Fruit fly (Drosophila melanogaster) whole organism, embryonic: ENCODE data around the gene CG8891.

Experiments used
- CG10366 ChIP-seq: fragments of 200-800 bp; sonication (Bioruptor generic); IDR thresholded peaks from 2 replicates; pipeline ENCODE4 v1.3.6; 2022; ENCODE audit warnings: missing biosample characterization, missing genetic modification characterization
- CG11247 ChIP-seq: fragments of 200-800 bp; sonication (Bioruptor generic); IDR thresholded peaks from 2 replicates; pipeline ENCODE4 v1.3.6; 2022; ENCODE audit warnings: missing biosample characterization, missing genetic modification characterization
- CG12071 ChIP-seq: fragments of 200-800 bp; sonication (Bioruptor generic); optimal IDR thresholded peaks from 3 replicates; lab custom pipeline; 2018; ENCODE audit warnings: missing biosample characterization, mild to moderate bottlenecking, missing genetic modification characterization
- CG13296 ChIP-seq: fragments of 200-800 bp; sonication (Bioruptor generic); optimal IDR thresholded peaks from 3 replicates; lab custom pipeline; 2018; ENCODE audit warnings: missing biosample characterization, mild to moderate bottlenecking, missing genetic modification characterization
- CG15514 ChIP-seq: fragments of 200-800 bp; sonication (Bioruptor generic); optimal IDR thresholded peaks from 3 replicates; lab custom pipeline; 2017; ENCODE audit warnings: missing biosample characterization, missing genetic modification characterization, mild to moderate bottlenecking, moderate library complexity, missing genetic modification reagents
- CG1603 ChIP-seq: fragments of 200-800 bp; sonication (Bioruptor generic); optimal IDR thresholded peaks from 2 replicates; lab custom pipeline; 2019; ENCODE audit warnings: missing biosample characterization, mild to moderate bottlenecking, missing genetic modification characterization, moderate library complexity
- CG17328 ChIP-seq: fragments of 200-800 bp; sonication (Bioruptor generic); IDR thresholded peaks from 2 replicates; pipeline ENCODE4 v1.3.6; 2022; ENCODE audit warnings: missing biosample characterization, missing genetic modification characterization
- CG17829 ChIP-seq: fragments of 200-800 bp; optimal IDR thresholded peaks from 2 replicates; lab custom pipeline; 2019; ENCODE audit warnings: missing biosample characterization, mild to moderate bottlenecking, missing genetic modification characterization, moderate library complexity
- CG18599 ChIP-seq: fragments of 200-800 bp; sonication (Bioruptor generic); optimal IDR thresholded peaks from 3 replicates; lab custom pipeline; 2017; ENCODE audit warnings: missing biosample characterization, missing genetic modification characterization, mild to moderate bottlenecking, moderate library complexity, missing genetic modification reagents
- CG18764 ChIP-seq: fragments of 200-800 bp; sonication (Bioruptor generic); optimal IDR thresholded peaks from 3 replicates; lab custom pipeline; 2016; ENCODE audit warnings: missing biosample characterization, missing genetic modification characterization
- CG2120 ChIP-seq: fragments of 200-800 bp; sonication (Bioruptor generic); optimal IDR thresholded peaks from 3 replicates; lab custom pipeline; 2016; ENCODE audit warnings: missing biosample characterization, missing genetic modification characterization
- CG3163 ChIP-seq: fragments of 200-800 bp; sonication (Bioruptor generic); optimal IDR thresholded peaks from 3 replicates; lab custom pipeline; 2016; ENCODE audit warnings: missing biosample characterization, missing genetic modification characterization
- CG34224 ChIP-seq: fragments of 200-800 bp; sonication (Bioruptor generic); IDR thresholded peaks from 3 replicates; pipeline ENCODE4 v1.3.6; 2022; ENCODE audit warnings: missing biosample characterization, missing genetic modification characterization; ENCODE audit not compliant: partially characterized antibody
- CG43689 ChIP-seq: fragments of 200-800 bp; sonication (Bioruptor generic); IDR thresholded peaks from 2 replicates; pipeline ENCODE4 v1.3.6; 2022; ENCODE audit warnings: missing biosample characterization, missing genetic modification characterization
- CG5245 ChIP-seq: fragments of 200-800 bp; sonication (Bioruptor generic); optimal IDR thresholded peaks from 3 replicates; lab custom pipeline; 2016; ENCODE audit warnings: missing biosample characterization, missing genetic modification characterization
- CG6254 ChIP-seq: fragments of 200-800 bp; sonication (Bioruptor generic); optimal IDR thresholded peaks from 3 replicates; lab custom pipeline; 2017; ENCODE audit warnings: mild to moderate bottlenecking, missing biosample characterization, missing genetic modification reagents, missing genetic modification characterization
- CG8388 ChIP-seq: fragments of 200-800 bp; sonication (Bioruptor generic); optimal IDR thresholded peaks from 2 replicates; lab custom pipeline; 2019; ENCODE audit warnings: missing biosample characterization, mild to moderate bottlenecking, missing genetic modification characterization, moderate library complexity
- CG9215 ChIP-seq: fragments of 200-800 bp; sonication (Bioruptor generic); IDR thresholded peaks from 2 replicates; pipeline ENCODE4 v1.3.6; 2022; ENCODE audit warnings: missing biosample characterization, missing genetic modification characterization
- D19A ChIP-seq: fragments of 200-800 bp; optimal IDR thresholded peaks from 3 replicates; lab custom pipeline; 2019; ENCODE audit warnings: missing biosample characterization, mild to moderate bottlenecking, missing genetic modification characterization, moderate library complexity
- E2f1 ChIP-seq: fragments of 200-800 bp; sonication (Bioruptor generic); IDR thresholded peaks from 2 replicates; pipeline ENCODE4 v1.3.6; 2022; ENCODE audit warnings: missing biosample characterization, missing genetic modification characterization
- Ets65A ChIP-seq: fragments of 200-800 bp; sonication (Bioruptor generic); peaks from one replicate; lab custom pipeline; 2016; ENCODE audit warnings: missing biosample characterization, missing genetic modification characterization
- HLHmδ ChIP-seq: fragments of 200-800 bp; sonication (Bioruptor generic); optimal IDR thresholded peaks from 2 replicates; lab custom pipeline; 2018; ENCODE audit warnings: missing biosample characterization, mild to moderate bottlenecking, missing genetic modification characterization, moderate library complexity
- Lhr ChIP-seq: fragments of 200-800 bp; sonication (Bioruptor generic); optimal IDR thresholded peaks from 3 replicates; lab custom pipeline; 2017; ENCODE audit warnings: mild to moderate bottlenecking, missing biosample characterization, missing genetic modification reagents, missing genetic modification characterization
- NC2β ChIP-seq: fragments of 200-800 bp; sonication (Bioruptor generic); optimal IDR thresholded peaks from 2 replicates; lab custom pipeline; 2016; ENCODE audit warnings: missing biosample characterization, missing genetic modification characterization
- Sin3A ChIP-seq: fragments of >200 bp; optimal IDR thresholded peaks from 2 replicates; lab custom pipeline; 2018
- Ssrp ChIP-seq: fragments of 200-800 bp; sonication (Bioruptor generic); optimal IDR thresholded peaks from 2 replicates; lab custom pipeline; 2018; ENCODE audit warnings: missing biosample characterization, mild to moderate bottlenecking, missing genetic modification characterization, moderate library complexity
- Vsx1 ChIP-seq: fragments of 200-800 bp; sonication (Bioruptor generic); optimal IDR thresholded peaks from 2 replicates; lab custom pipeline; 2017; ENCODE audit warnings: missing biosample characterization, mild to moderate bottlenecking, missing genetic modification characterization, missing genetic modification reagents
- ab ChIP-seq: fragments of 200-800 bp; sonication (Bioruptor generic); optimal IDR thresholded peaks from 2 replicates; lab custom pipeline; 2016; ENCODE audit warnings: missing biosample characterization, missing genetic modification characterization
- bcd ChIP-seq: fragments of 200-800 bp; sonication (Bioruptor generic); optimal IDR thresholded peaks from 2 replicates; lab custom pipeline; 2017; ENCODE audit warnings: missing biosample characterization, mild to moderate bottlenecking, missing genetic modification characterization
- crc ChIP-seq: fragments of 200-800 bp; sonication (Bioruptor generic); optimal IDR thresholded peaks from 2 replicates; lab custom pipeline; 2016; ENCODE audit warnings: missing biosample characterization, missing genetic modification characterization
- cwo ChIP-seq: fragments of 200-800 bp; sonication (Bioruptor generic); optimal IDR thresholded peaks from 3 replicates; lab custom pipeline; 2017; ENCODE audit warnings: missing biosample characterization, missing genetic modification characterization, mild to moderate bottlenecking, moderate library complexity, missing genetic modification reagents
- disco-r ChIP-seq: fragments of 200-800 bp; sonication (Bioruptor generic); optimal IDR thresholded peaks from 2 replicates; lab custom pipeline; 2016; ENCODE audit warnings: missing biosample characterization, missing genetic modification characterization
- en ChIP-seq: fragments of 200-800 bp; sonication (Bioruptor generic); optimal IDR thresholded peaks from 2 replicates; lab custom pipeline; 2016; ENCODE audit warnings: missing biosample characterization, missing genetic modification characterization
- exex ChIP-seq: fragments of 200-800 bp; sonication (Bioruptor generic); optimal IDR thresholded peaks from 4 replicates; lab custom pipeline; 2018; ENCODE audit warnings: missing biosample characterization, mild to moderate bottlenecking, missing genetic modification characterization, moderate library complexity
- fd102C ChIP-seq: fragments of 200-800 bp; sonication (Bioruptor generic); optimal IDR thresholded peaks from 2 replicates; lab custom pipeline; 2018; ENCODE audit warnings: missing biosample characterization, mild to moderate bottlenecking, missing genetic modification characterization, moderate library complexity
- gce ChIP-seq: fragments of 200-800 bp; sonication (Bioruptor generic); IDR thresholded peaks from 3 replicates; pipeline ENCODE4 v1.3.6; 2022; ENCODE audit warnings: missing biosample characterization, missing genetic modification characterization
- grn ChIP-seq: fragments of 200-800 bp; sonication (Bioruptor generic); optimal IDR thresholded peaks from 3 replicates; lab custom pipeline; 2017; ENCODE audit warnings: missing biosample characterization, missing genetic modification characterization
- hbn ChIP-seq: fragments of 200-800 bp; sonication (Bioruptor generic); IDR thresholded peaks from 2 replicates; pipeline ENCODE4 v1.3.6; 2022; ENCODE audit warnings: missing biosample characterization, missing genetic modification characterization; ENCODE audit not compliant: partially characterized antibody
- hkb ChIP-seq, 2 experiments: fragments of 200-800 bp in 1 of 2; fragments of >200 bp in 1 of 2; sonication (Bioruptor generic) in 1 of 2; IDR thresholded peaks in 1 of 2; optimal IDR thresholded peaks in 1 of 2; 2 replicates each; pipeline versions ENCODE4 v1.3.6 to Lab custom; 2017 to 2022; ENCODE audit warnings: missing biosample characterization in 1 of 2, missing genetic modification characterization in 1 of 2
- jigr1 ChIP-seq: fragments of 200-800 bp; sonication (Bioruptor generic); IDR thresholded peaks from 3 replicates; pipeline ENCODE4 v1.3.6; 2022; ENCODE audit warnings: missing biosample characterization, missing genetic modification characterization
- kay ChIP-seq: fragments of 200-800 bp; sonication (Bioruptor generic); optimal IDR thresholded peaks from 2 replicates; lab custom pipeline; 2016; ENCODE audit warnings: missing biosample characterization, missing genetic modification characterization
- mld ChIP-seq: fragments of 200-800 bp; sonication (Bioruptor generic); IDR thresholded peaks from 3 replicates; pipeline ENCODE4 v1.3.6; 2022; ENCODE audit warnings: missing biosample characterization, missing genetic modification characterization; ENCODE audit not compliant: partially characterized antibody
- oc ChIP-seq: fragments of 200-800 bp; sonication (Bioruptor generic); optimal IDR thresholded peaks from 2 replicates; lab custom pipeline; 2018; ENCODE audit warnings: missing biosample characterization, mild to moderate bottlenecking, missing genetic modification characterization, moderate library complexity
- prd ChIP-seq, 3 experiments: fragments of >200 bp in 2 of 3; fragments of 200-800 bp in 1 of 3; sonication (Bioruptor generic) in 1 of 3; optimal IDR thresholded peaks in 2 of 3; IDR thresholded peaks in 1 of 3; 2 replicates in 2 of 3; 3 replicates in 1 of 3; pipeline versions ENCODE4 v1.3.6 to Lab custom; 2017 to 2022; ENCODE audit warnings: missing biosample characterization in 1 of 3, missing genetic modification characterization in 1 of 3
- pros ChIP-seq: fragments of 200-800 bp; sonication (Bioruptor generic); optimal IDR thresholded peaks from 3 replicates; lab custom pipeline; 2019; ENCODE audit warnings: missing biosample characterization, mild to moderate bottlenecking, missing genetic modification characterization, moderate library complexity
- sd ChIP-seq: fragments of 200-800 bp; sonication (Bioruptor generic); optimal IDR thresholded peaks from 3 replicates; lab custom pipeline; 2018; ENCODE audit warnings: missing biosample characterization, mild to moderate bottlenecking, missing genetic modification characterization, moderate library complexity
- sna ChIP-seq: fragments of 200-800 bp; sonication (Bioruptor generic); IDR thresholded peaks from 2 replicates; pipeline ENCODE4 v1.3.6; 2022; ENCODE audit warnings: missing biosample characterization, missing genetic modification characterization; ENCODE audit not compliant: partially characterized antibody

Gene CG8891

DNA sequence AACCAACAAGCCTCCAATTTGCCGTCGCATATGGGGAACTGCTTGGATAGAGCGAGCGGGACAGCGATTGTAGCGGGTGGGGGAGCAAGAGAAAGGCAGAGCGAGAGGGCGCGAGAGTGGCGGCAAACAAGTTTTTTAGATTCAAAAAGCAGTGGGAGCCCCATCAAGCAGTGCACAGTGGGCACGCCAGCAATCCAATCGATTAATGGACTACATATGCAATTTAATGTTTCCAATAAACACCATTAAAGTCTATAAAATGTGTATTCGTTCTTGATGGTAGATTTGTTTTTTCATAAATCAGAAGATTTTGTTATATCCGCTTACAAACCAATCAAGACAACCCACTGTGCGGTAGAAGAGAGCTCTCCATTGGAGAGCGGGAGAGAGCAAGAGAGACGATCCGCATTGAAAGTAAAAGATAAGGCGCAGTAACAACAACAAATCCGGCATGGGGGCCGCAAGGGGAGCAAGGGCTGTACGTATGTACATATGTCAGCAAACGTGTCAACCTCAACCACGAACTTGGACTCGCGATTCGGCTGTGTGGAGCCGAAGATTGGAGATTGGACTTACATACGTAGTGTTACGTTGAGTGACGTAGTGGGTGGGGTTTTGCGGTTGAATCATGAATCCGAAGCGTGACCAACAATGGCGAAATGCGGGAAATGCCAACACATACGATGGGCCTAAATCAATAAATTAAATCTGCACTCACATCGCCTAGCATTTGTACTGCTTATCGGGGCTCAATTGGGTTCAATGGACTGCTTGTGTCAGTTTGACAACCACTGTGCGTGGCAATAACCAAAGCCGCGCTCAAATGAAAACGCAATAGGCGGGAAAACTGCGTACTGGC is 18.5 kb upstream of the CG8891 start (continued):
- TF ChIP-seq CG9215 (GFP tag; lab: Robert Waterston, UW) (peak; percentile 98), CG2120 (GFP tag; lab: Kevin White, UChicago) (peak; percentile 99), CG43689 (GFP tag; lab: Robert Waterston, UW) (peak; percentile 98), bcd (peak; percentile 99), CG1603 (tag; lab: Kevin White, UChicago) (peak; percentile 99), D19A (tag; lab: Kevin White, UChicago) (peak; percentile 97), CG17328 (GFP tag; lab: Robert Waterston, UW) (peak; percentile 99), prd (optimal IDR thresholded peaks at IDR 0.05; lab: Kevin White, UChicago) (no peak), prd (GFP tag; IDR thresholded peaks at IDR 0.05; lab: Robert Waterston, UW) (peak; percentile 99), oc (tag; lab: Kevin White, UChicago) (peak; percentile 99), crc (peak; percentile 99), Ssrp (tag; lab: Kevin White, UChicago) (peak; percentile 99), jigr1 (peak; percentile 99), CG6254 (peak; percentile 97), CG34224 (GFP tag; lab: Robert Waterston, UW) (no peak), CG8388 (GFP tag; lab: Kevin White, UChicago) (peak; percentile 98), Ets65A (peak; percentile 100), CG12071 (GFP tag; lab: Kevin White, UChicago) (peak; percentile 99), Sin3A (lab: Kevin White, UChicago) (no peak), sna (peak; percentile 52; the same call in 1 of the 2 replicates), hkb (optimal IDR thresholded peaks at IDR 0.05; lab: Kevin White, UChicago) (peak; percentile 95), hkb (GFP tag; IDR thresholded peaks at IDR 0.05; lab: Robert Waterston, UW) (peak; percentile 99), CG11247 (GFP tag; lab: Robert Waterston, UW) (peak; percentile 99), mld (GFP tag; lab: Robert Waterston, UW) (0 out of 3 replicates have a peak, but pooled peaks have one; percentile 25), CG5245 (GFP tag; lab: Kevin White, UChicago) (peak; percentile 99), HLHmδ (peak; percentile 12), ab (GFP tag; lab: Kevin White, UChicago) (peak; percentile 97), fd102C (GFP tag; lab: Kevin White, UChicago) (peak; percentile 78), hbn (GFP tag; lab: Robert Waterston, UW) (peak; percentile 15; the same call in 1 of the 2 replicates), kay (GFP tag; lab: Kevin White, UChicago) (peak; percentile 97), CG10366 (GFP tag; lab: Robert Waterston, UW) (peak; percentile 99), E2f1 (peak; percentile 99), NC2β (GFP tag; lab: Kevin White, UChicago) (peak; percentile 99), CG18599 (peak; percentile 99), Vsx1 (GFP tag; lab: Kevin White, UChicago) (peak; percentile 96), Lhr (GFP tag; lab: Kevin White, UChicago) (peak; percentile 97), exex (tag; lab: Kevin White, UChicago) (peak; percentile 88), en (peak; percentile 99), gce (peak; percentile 99), CG13296 (GFP tag; lab: Kevin White, UChicago) (peak; percentile 96), CG15514 (GFP tag; lab: Kevin White, UChicago) (peak; percentile 93), grn (GFP tag; lab: Kevin White, UChicago) (peak; percentile 94), CG3163 (GFP tag; lab: Kevin White, UChicago) (peak; percentile 96), CG17829 (tag; lab: Kevin White, UChicago) (peak; percentile 99), cwo (GFP tag; lab: Kevin White, UChicago) (peak; percentile 97), sd (peak; percentile 92), disco-r (GFP tag; lab: Kevin White, UChicago) (peak; percentile 99), pros (peak; percentile 79), CG18764 (GFP tag; lab: Kevin White, UChicago) (peak; percentile 99)
